Fruit fly (Drosophila melanogaster) whole organism, larva: ENCODE data around the gene CG18749.

Experiments
- noc ChIP-seq: fragments of 200-800 bp; sonication (Bioruptor generic); optimal IDR thresholded peaks from 3 replicates; lab custom pipeline; 2019; ENCODE audit warnings: missing biosample characterization, mild to moderate bottlenecking, missing genetic modification characterization, moderate library complexity

CG18749 gene

dm6 chr3R:8269740-8270139 is 25.9 kb downstream of the CG18749 start, which contains the start of gene CG9630:
CG9630 (minus strand) TSS chr3R:8269896.
- no peak for TF ChIP-seq noc (tag; lab: Kevin White, UChicago)

- TF ChIP-seq noc (tag; lab: Kevin White, UChicago): no peak
These were observed 28.8 kb downstream of the CG18749 start for dm6 chr3R:8272573-8273165.

- no peak for TF ChIP-seq noc (tag; lab: Kevin White, UChicago)
These were observed 31.2 kb downstream of the CG18749 start for dm6 chr3R:8275031-8275430.

dm6 chr3R:8277494-8278293 is 33.8 kb downstream of the CG18749 start, which contains the start of gene ato:
ato (plus strand) TSS chr3R:8278052.
- TF ChIP-seq noc (tag; lab: Kevin White, UChicago): no peak

dm6 chr3R:8279970-8280369 is 36.1 kb downstream of the CG18749 start:
- TF ChIP-seq noc (tag; lab: Kevin White, UChicago): no peak

- no peak for TF ChIP-seq noc (tag; lab: Kevin White, UChicago)
These were observed 38.9 kb downstream of the CG18749 start for dm6 chr3R:8282727-8283126.

dm6 chr3R:8284234-8284633 is 40.4 kb downstream of the CG18749 start:
- TF ChIP-seq noc (tag; lab: Kevin White, UChicago): no peak

- no peak for TF ChIP-seq noc (tag; lab: Kevin White, UChicago)
These were observed 42.0 kb downstream of the CG18749 start for dm6 chr3R:8285727-8286344.

- TF ChIP-seq noc (tag; lab: Kevin White, UChicago): no peak
These were observed 43.8 kb downstream of the CG18749 start, which contains the start of gene Nazo for dm6 chr3R:8287697-8288096. Nazo (plus strand) TSS chr3R:8287876.

- no peak for TF ChIP-seq noc (tag; lab: Kevin White, UChicago)
These were observed 44.9 kb downstream of the CG18749 start for dm6 chr3R:8288790-8289189.

dm6 chr3R:8290478-8290877 is 46.6 kb downstream of the CG18749 start, which contains the start of gene CG11672:
CG11672 (minus strand) TSS chr3R:8290578.
- no peak for TF ChIP-seq noc (tag; lab: Kevin White, UChicago)

dm6 chr3R:8290940-8291339 is 47.1 kb downstream of the CG18749 start, which contains the start of gene CG31464:
CG31464 (plus strand) TSS chr3R:8291240.
- TF ChIP-seq noc (tag; lab: Kevin White, UChicago): no peak

- TF ChIP-seq noc (tag; lab: Kevin White, UChicago): no peak
These were observed 48.2 kb downstream of the CG18749 start, which contains the start of gene CG31463 for dm6 chr3R:8292034-8292433. CG31463 (plus strand) TSS chr3R:8292335.
